Worm (Caenorhabditis elegans) whole organism, young adult: ENCODE data around the gene cpar-1.
A peak's percentile ranks its signal among the peaks of the same experiment; 100 is the strongest.
"Not testable (repeated sequence)": the region's sequence is repeated elsewhere in the genome, so short reads cannot be mapped to it uniquely, and the experiment has no call there.

Source experiments
- B0019.2 ChIP-seq: fragments of 200-800 bp; sonication (Bioruptor generic); conservative IDR thresholded peaks from 2 replicates; pipeline ENCODE4 v1.3.6; 2022; ENCODE audit warnings: missing genetic modification reagents, missing genetic modification characterization, missing compliant biosample characterization
- B0035.1 ChIP-seq: sonication (generic microtip); optimal IDR thresholded peaks from 2 replicates; lab custom pipeline; 2016; ENCODE audit warnings: missing genetic modification characterization, mild to moderate bottlenecking, missing compliant biosample characterization, missing genotype, missing genetic modification reagents
- B0261.1 ChIP-seq: sonication (generic microtip); optimal IDR thresholded peaks from 2 replicates; lab custom pipeline; 2016; ENCODE audit warnings: mild to moderate bottlenecking, missing genetic modification characterization, moderate library complexity, missing compliant biosample characterization
- D2030.7 ChIP-seq: fragments of 200-800 bp; sonication (Bioruptor generic); IDR thresholded peaks from 2 replicates; pipeline ENCODE4 v1.3.6; 2022; ENCODE audit warnings: missing genetic modification reagents, missing genetic modification characterization, missing compliant biosample characterization
- F22D6.2 ChIP-seq: sonication (generic microtip); optimal IDR thresholded peaks from 2 replicates; lab custom pipeline; 2016; ENCODE audit warnings: mild to moderate bottlenecking, missing genetic modification characterization, missing compliant biosample characterization
- F33H1.4 ChIP-seq: fragments of 200-800 bp; sonication (Bioruptor generic); IDR thresholded peaks from 2 replicates; pipeline ENCODE4 v1.3.6; 2022; ENCODE audit warnings: missing genetic modification reagents, missing genetic modification characterization, missing compliant biosample characterization
- K12H6.12 ChIP-seq: fragments of 200-800 bp; sonication (Bioruptor generic); optimal IDR thresholded peaks from 2 replicates; lab custom pipeline; 2018; ENCODE audit warnings: mild to moderate bottlenecking, missing genetic modification characterization, missing compliant biosample characterization
- Y53G8AR.9 ChIP-seq: fragments of 200-800 bp; sonication (Bioruptor generic); conservative IDR thresholded peaks from 2 replicates; pipeline ENCODE4 v1.3.6; 2022; ENCODE audit warnings: missing genetic modification reagents, missing genetic modification characterization, missing compliant biosample characterization
- Y56A3A.18 ChIP-seq: fragments of 200-800 bp; sonication (Bioruptor generic); IDR thresholded peaks from 2 replicates; pipeline ENCODE4 v1.3.6; 2022; ENCODE audit warnings: missing genetic modification reagents, missing genetic modification characterization, missing compliant biosample characterization
- Y67H2A.10 ChIP-seq: fragments of 200-800 bp; sonication (Bioruptor generic); conservative IDR thresholded peaks from 2 replicates; pipeline ENCODE4 v1.3.6; 2022; ENCODE audit warnings: missing genetic modification reagents, missing genetic modification characterization, missing compliant biosample characterization
- atf-7 ChIP-seq: sonication (generic microtip); optimal IDR thresholded peaks from 2 replicates; lab custom pipeline; 2017; ENCODE audit warnings: mild to moderate bottlenecking, missing genetic modification characterization, missing compliant biosample characterization
- athp-1 ChIP-seq: sonication (generic microtip); optimal IDR thresholded peaks from 2 replicates; lab custom pipeline; 2017; ENCODE audit warnings: mild to moderate bottlenecking, missing genetic modification characterization, missing compliant biosample characterization
- attf-5 ChIP-seq: fragments of 200-800 bp; sonication (Bioruptor generic); optimal IDR thresholded peaks from 2 replicates; lab custom pipeline; 2018; ENCODE audit warnings: mild to moderate bottlenecking, missing genetic modification characterization, missing compliant biosample characterization
- ceh-58 ChIP-seq: fragments of 200-800 bp; sonication (Bioruptor generic); IDR thresholded peaks from 2 replicates; pipeline ENCODE4 v1.3.6; 2022; ENCODE audit warnings: missing genetic modification characterization, missing compliant biosample characterization
- ceh-91 ChIP-seq: fragments of 200-800 bp; sonication (Bioruptor generic); IDR thresholded peaks from 2 replicates; pipeline ENCODE4 v1.3.6; 2022; ENCODE audit warnings: missing genetic modification reagents, missing genetic modification characterization, missing compliant biosample characterization
- chd-7 ChIP-seq: sonication (generic microtip); optimal IDR thresholded peaks from 2 replicates; lab custom pipeline; 2016; ENCODE audit warnings: mild to moderate bottlenecking, missing genetic modification characterization, moderate library complexity, missing compliant biosample characterization
- dox-1 ChIP-seq: fragments of 200-800 bp; sonication (Bioruptor generic); IDR thresholded peaks from 2 replicates; pipeline ENCODE4 v1.3.6; 2022; ENCODE audit warnings: missing genetic modification reagents, missing genetic modification characterization, missing compliant biosample characterization
- dpff-1 ChIP-seq: sonication (generic microtip); optimal IDR thresholded peaks from 2 replicates; lab custom pipeline; 2017; ENCODE audit warnings: mild to moderate bottlenecking, missing genetic modification characterization, missing compliant biosample characterization
- dpl-1 ChIP-seq: fragments of 150-350 bp; optimal IDR thresholded peaks from 2 replicates; lab custom pipeline; 2014; ENCODE audit warnings: missing biosample characterization, missing genetic modification reagents, missing genetic modification characterization
- egl-18 ChIP-seq: fragments of 200-800 bp; sonication (Bioruptor generic); IDR thresholded peaks from 2 replicates; pipeline ENCODE4 v1.3.6; 2022; ENCODE audit warnings: missing genetic modification reagents, missing genetic modification characterization, missing compliant biosample characterization
- egrh-3 ChIP-seq: fragments of 200-800 bp; sonication (Bioruptor generic); IDR thresholded peaks from 2 replicates; pipeline ENCODE4 v1.3.6; 2022; ENCODE audit warnings: missing genetic modification reagents, missing genetic modification characterization, missing compliant biosample characterization
- ekl-4 ChIP-seq: fragments of 200-800 bp; sonication (Bioruptor generic); IDR thresholded peaks from 2 replicates; pipeline ENCODE4 v1.3.6; 2022; ENCODE audit warnings: missing genetic modification reagents, missing genetic modification characterization, missing compliant biosample characterization
- hmg-20 ChIP-seq: fragments of 200-800 bp; sonication (Bioruptor generic); IDR thresholded peaks from 2 replicates; pipeline ENCODE4 v1.3.6; 2022; ENCODE audit warnings: missing genetic modification reagents, missing genetic modification characterization, missing compliant biosample characterization
- hrde-1 ChIP-seq: sonication (generic microtip); optimal IDR thresholded peaks from 2 replicates; lab custom pipeline; 2016; ENCODE audit warnings: missing genetic modification characterization, mild to moderate bottlenecking, missing compliant biosample characterization, moderate library complexity, missing genotype, missing genetic modification reagents, borderline replicate concordance
- hsf-1 ChIP-seq: fragments of 200-800 bp; sonication (Bioruptor generic); IDR thresholded peaks from 2 replicates; pipeline ENCODE4 v1.3.6; 2022; ENCODE audit warnings: missing genetic modification reagents, missing genetic modification characterization, missing compliant biosample characterization
- let-526 ChIP-seq: fragments of 200-800 bp; sonication (Bioruptor generic); IDR thresholded peaks from 2 replicates; pipeline ENCODE4 v1.3.6; 2022; ENCODE audit warnings: missing genetic modification reagents, missing genetic modification characterization, missing compliant biosample characterization
- lin-26 ChIP-seq: fragments of 200-800 bp; sonication (Bioruptor generic); IDR thresholded peaks from 2 replicates; pipeline ENCODE4 v1.3.6; 2022; ENCODE audit warnings: missing genetic modification reagents, missing genetic modification characterization, missing compliant biosample characterization
- lir-1 ChIP-seq: fragments of 200-800 bp; sonication (Bioruptor generic); conservative IDR thresholded peaks from 2 replicates; pipeline ENCODE4 v1.3.6; 2022; ENCODE audit warnings: missing genetic modification reagents, missing genetic modification characterization, missing compliant biosample characterization
- madf-3 ChIP-seq: fragments of 200-800 bp; sonication (Bioruptor generic); IDR thresholded peaks from 2 replicates; pipeline ENCODE4 v1.3.6; 2022; ENCODE audit warnings: missing genetic modification reagents, missing genetic modification characterization, missing compliant biosample characterization
- madf-8 ChIP-seq: fragments of 200-800 bp; sonication (Bioruptor generic); conservative IDR thresholded peaks from 2 replicates; pipeline ENCODE4 v1.3.6; 2022; ENCODE audit warnings: missing genetic modification reagents, missing genetic modification characterization, missing compliant biosample characterization
- mel-28 ChIP-seq: sonication (generic microtip); optimal IDR thresholded peaks from 2 replicates; lab custom pipeline; 2016; ENCODE audit warnings: borderline replicate concordance, mild to moderate bottlenecking, missing genetic modification characterization, missing compliant biosample characterization
- nhr-90 ChIP-seq: sonication (generic microtip); optimal IDR thresholded peaks from 2 replicates; lab custom pipeline; 2016; ENCODE audit warnings: missing genotype, mild to moderate bottlenecking, missing genetic modification characterization, missing compliant biosample characterization
- rcor-1 ChIP-seq: fragments of 200-800 bp; sonication (Bioruptor generic); IDR thresholded peaks from 2 replicates; pipeline ENCODE4 v1.3.6; 2022; ENCODE audit warnings: missing genetic modification reagents, missing genetic modification characterization, missing compliant biosample characterization
- repo-1 ChIP-seq: sonication (generic microtip); optimal IDR thresholded peaks from 2 replicates; lab custom pipeline; 2017; ENCODE audit warnings: mild to moderate bottlenecking, missing genetic modification characterization, missing compliant biosample characterization
- rpc-1 ChIP-seq, 2 experiments: fragments of 150-350 bp in 1 of 2; sonication (generic microtip) in 1 of 2; optimal IDR thresholded peaks; 2 replicates each; lab custom pipeline; 2014 to 2018; ENCODE audit warnings: missing biosample characterization in 1 of 2, missing genetic modification characterization in 1 of 2, missing genetic modification reagents in 1 of 2, missing genotype in 1 of 2
- sea-2 ChIP-seq: fragments of 200-800 bp; sonication (Bioruptor generic); IDR thresholded peaks from 2 replicates; pipeline ENCODE4 v1.3.6; 2022; ENCODE audit warnings: missing genetic modification characterization, missing compliant biosample characterization
- snpc-3.4 ChIP-seq: sonication (generic microtip); optimal IDR thresholded peaks from 2 replicates; lab custom pipeline; 2017; ENCODE audit warnings: missing genetic modification characterization, mild to moderate bottlenecking, missing compliant biosample characterization, antibody characterized with exemption, moderate library complexity, missing genotype, missing genetic modification reagents
- unc-130 ChIP-seq: sonication (generic microtip); optimal IDR thresholded peaks from 2 replicates; lab custom pipeline; 2016; ENCODE audit warnings: missing genetic modification reagents, missing genetic modification characterization, missing compliant biosample characterization
- zfh-2 ChIP-seq: fragments of 200-800 bp; sonication (Bioruptor generic); conservative IDR thresholded peaks from 2 replicates; pipeline ENCODE4 v1.3.6; 2022; ENCODE audit warnings: missing genetic modification reagents, missing genetic modification characterization, missing compliant biosample characterization
- ztf-26 ChIP-seq: sonication (generic microtip); optimal IDR thresholded peaks from 2 replicates; lab custom pipeline; 2017; ENCODE audit warnings: missing genetic modification characterization, missing compliant biosample characterization
- ztf-28 ChIP-seq: fragments of 200-800 bp; sonication (Bioruptor generic); IDR thresholded peaks from 2 replicates; pipeline ENCODE4 v1.3.6; 2022; ENCODE audit warnings: missing genetic modification reagents, missing genetic modification characterization, missing compliant biosample characterization
- ztf-6 ChIP-seq: fragments of 200-800 bp; sonication (Bioruptor generic); IDR thresholded peaks from 2 replicates; pipeline ENCODE4 v1.3.6; 2022; ENCODE audit warnings: missing genetic modification reagents, missing genetic modification characterization, missing compliant biosample characterization

Gene cpar-1

DNA sequence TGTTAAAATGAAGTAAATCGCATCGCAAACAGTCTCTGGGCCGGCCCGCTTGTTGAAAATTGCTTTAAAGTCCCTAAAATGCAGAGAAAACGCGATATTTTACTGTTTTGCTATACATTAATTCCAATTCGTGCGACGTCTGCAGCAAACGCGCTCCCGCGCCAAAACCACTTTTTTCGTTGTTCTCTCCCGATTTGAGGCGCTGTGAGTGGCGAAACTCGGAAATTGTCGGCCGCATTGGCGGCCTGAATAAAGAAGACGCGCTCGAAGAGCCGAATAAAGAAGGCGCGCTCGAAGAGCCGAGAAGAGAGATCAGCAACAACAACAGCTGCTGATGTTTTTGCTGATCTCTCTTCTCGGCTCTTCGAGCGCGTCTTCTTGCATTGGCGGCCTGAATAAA is 25.6 kb upstream of the cpar-1 start (continued):
- peak; percentile 64; the same call in 1 of the 2 replicates for TF ChIP-seq ztf-6 (GFP tag; lab: Robert Waterston, UW)
- peak; percentile 88 for TF ChIP-seq egrh-3 (GFP tag; lab: Robert Waterston, UW)
- peak; percentile 84 for TF ChIP-seq madf-3

DNA sequence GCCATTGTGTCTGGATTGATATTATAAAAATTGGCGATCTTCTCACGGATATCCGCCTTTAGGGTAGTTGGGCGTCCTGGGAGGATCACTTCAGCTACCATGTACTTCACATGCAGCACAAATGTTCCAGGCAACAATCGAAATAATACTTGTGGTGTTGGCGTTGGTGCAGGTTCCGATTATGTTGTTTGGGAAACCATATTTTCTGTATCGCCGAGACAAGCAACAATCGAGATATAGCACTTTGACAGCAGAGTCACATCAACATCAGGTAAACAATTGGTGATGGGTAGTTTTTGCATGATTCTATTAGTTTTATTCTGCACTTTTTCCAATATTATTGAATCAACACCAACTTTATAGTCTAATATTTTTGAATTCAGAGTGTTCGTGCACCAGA is 20.5 kb upstream of the cpar-1 start, which contains the start of gene T26G10.3:
Gene T26G10.3 (minus strand): TSS at position 101 of the 400 bp plus-strand sequence.
- TF ChIP-seq athp-1 (no peak), chd-7 (no peak), sea-2 (GFP tag; lab: Robert Waterston, UW) (no peak), Y67H2A.10 (GFP tag; lab: Robert Waterston, UW) (no peak), hmg-20 (GFP tag; lab: Robert Waterston, UW) (no peak), F22D6.2 (no peak), ceh-91 (GFP tag; lab: Robert Waterston, UW) (no peak), let-526 (no peak), ekl-4 (no peak), rpc-1 (optimal IDR thresholded peaks at IDR 0.05; lab: Kevin White, UChicago) (no peak), rpc-1 (tag; optimal IDR thresholded peaks at IDR 0.05; lab: Kevin White, UChicago) (no peak), dpff-1 (no peak), dpl-1 (GFP tag; lab: Kevin White, UChicago) (no peak), zfh-2 (GFP tag; lab: Robert Waterston, UW) (no peak), ceh-58 (GFP tag; lab: Robert Waterston, UW) (no peak), snpc-3.4 (tag; lab: Kevin White, UChicago) (no peak), mel-28 (no peak), lir-1 (GFP tag; lab: Robert Waterston, UW) (no peak), ztf-26 (tag; lab: Kevin White, UChicago) (no peak), B0019.2 (GFP tag; lab: Robert Waterston, UW) (no peak)
- TF ChIP-seq, all 124 proteins: peak for 0

DNA sequence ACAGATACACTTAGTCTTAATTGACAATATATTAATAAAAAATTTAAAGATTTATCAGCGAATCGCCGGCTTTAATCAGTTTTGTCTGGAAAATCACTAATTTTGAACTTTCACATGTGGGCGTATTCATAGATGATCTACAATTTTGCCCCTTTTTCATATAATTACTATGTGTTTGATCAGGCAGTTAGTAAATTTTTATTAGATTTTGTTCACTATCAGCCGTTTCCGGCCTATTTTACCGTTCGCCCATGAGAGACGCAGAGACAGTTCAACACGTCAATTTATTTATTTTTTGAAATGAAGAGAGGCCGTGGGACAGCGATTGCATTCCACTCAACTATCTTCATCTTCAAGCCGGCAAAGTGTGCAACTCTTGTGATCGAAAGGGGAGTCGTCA is 13.6 kb upstream of the cpar-1 start, which contains the start of gene T26G10.4:
Gene T26G10.4 (plus strand): TSS at position 301 of the 400 bp plus-strand sequence.
- not testable (repeated sequence) for TF ChIP-seq B0035.1 (tag; lab: Kevin White, UChicago); lir-1 (GFP tag; lab: Robert Waterston, UW); ztf-28 (GFP tag; lab: Robert Waterston, UW)

DNA sequence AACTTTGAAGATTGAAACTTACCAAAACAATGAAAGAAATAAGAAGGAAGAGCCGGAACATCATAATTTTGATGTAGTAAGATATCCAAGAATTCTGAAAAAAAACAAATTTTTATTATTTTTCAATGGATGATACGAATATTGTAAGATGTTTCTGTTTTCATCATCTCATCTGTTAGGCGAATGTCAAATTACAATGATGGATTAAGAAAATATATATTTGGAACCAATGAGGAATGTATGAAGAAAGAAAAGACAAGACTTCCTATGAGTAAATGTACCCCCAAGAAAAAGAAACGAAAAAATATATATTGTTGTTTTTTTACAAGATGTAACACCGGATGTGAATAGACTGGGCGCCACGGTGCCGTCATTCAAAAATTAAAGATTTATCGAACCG is 7.6 kb upstream of the cpar-1 start, which contains the start of gene T26G10.5:
Gene T26G10.5 (minus strand): TSS at position 101 of the 400 bp plus-strand sequence.
- no peak for TF ChIP-seq K12H6.12 (tag; lab: Kevin White, UChicago)
- no peak for TF ChIP-seq hrde-1 (tag; lab: Kevin White, UChicago)
- TF ChIP-seq hmg-20 (GFP tag; lab: Robert Waterston, UW), result no peak
- TF ChIP-seq rcor-1 (GFP tag; lab: Robert Waterston, UW), result no peak
- TF ChIP-seq repo-1 (tag; lab: Kevin White, UChicago), result no peak
- TF ChIP-seq madf-3, result no peak
- TF ChIP-seq madf-8 (GFP tag; lab: Robert Waterston, UW), result no peak

DNA sequence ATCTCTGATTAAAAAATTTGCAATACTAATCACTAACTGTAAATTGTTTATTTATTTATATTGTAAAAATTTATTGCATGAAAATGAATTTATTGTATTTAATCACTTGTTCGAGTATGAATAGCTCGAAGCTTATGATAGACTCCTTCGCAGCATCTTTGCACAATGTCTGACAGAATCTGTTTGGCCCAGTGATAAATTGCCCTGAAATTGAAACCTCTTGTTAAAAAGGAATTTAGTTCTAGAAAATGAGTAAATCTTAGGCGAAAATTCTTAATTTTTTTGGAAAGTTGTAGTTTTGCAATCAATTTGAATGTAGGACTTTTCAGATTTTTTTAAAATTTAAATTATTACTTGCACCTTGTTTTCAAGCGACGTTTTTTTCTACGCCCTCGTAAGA is 1.1 kb downstream of the cpar-1 start:
- TF ChIP-seq egl-18 (GFP tag; lab: Robert Waterston, UW) (no peak), hsf-1 (GFP tag; lab: Robert Waterston, UW) (0 out of 2 replicates have a peak, but pooled peaks have one; percentile 22), nhr-90 (no peak), D2030.7 (GFP tag; lab: Robert Waterston, UW) (0 out of 2 replicates have a peak, but pooled peaks have one; percentile 16), dox-1 (GFP tag; lab: Robert Waterston, UW) (no peak), Y56A3A.18 (0 out of 2 replicates have a peak, but pooled peaks have one; percentile 19), B0261.1 (tag; lab: Kevin White, UChicago) (no peak), atf-7 (tag; lab: Kevin White, UChicago) (peak; percentile 14), hrde-1 (tag; lab: Kevin White, UChicago) (peak; percentile 46), attf-5 (GFP tag; lab: Kevin White, UChicago) (peak; percentile 3), Y53G8AR.9 (0 out of 2 replicates have a peak, but pooled peaks have one; percentile 50), lin-26 (GFP tag; lab: Robert Waterston, UW) (no peak), unc-130 (GFP tag; lab: Kevin White, UChicago) (peak; percentile 19), F33H1.4 (GFP tag; lab: Robert Waterston, UW) (0 out of 2 replicates have a peak, but pooled peaks have one; percentile 5)
